Fruit fly (Drosophila melanogaster) whole organism, pupa: ENCODE measurements around the gene Orct.

Experiments used
- CG10348 ChIP-seq: fragments of 200-800 bp; sonication (Bioruptor generic); IDR thresholded peaks from 2 replicates; pipeline ENCODE4 v1.3.6; 2022; ENCODE audit warnings: missing biosample characterization, missing genetic modification characterization
- CG12605 ChIP-seq: fragments of 200-800 bp; sonication (Bioruptor generic); IDR thresholded peaks from 2 replicates; pipeline ENCODE4 v1.3.6; 2022; ENCODE audit warnings: missing biosample characterization, missing genetic modification characterization
- CG13204 ChIP-seq: fragments of 200-800 bp; sonication (Bioruptor generic); optimal IDR thresholded peaks from 2 replicates; lab custom pipeline; 2018; ENCODE audit warnings: missing biosample characterization, mild to moderate bottlenecking, missing genetic modification characterization, moderate library complexity
- CG14655 ChIP-seq: fragments of 200-800 bp; sonication (Bioruptor generic); optimal IDR thresholded peaks from 3 replicates; lab custom pipeline; 2017; ENCODE audit warnings: mild to moderate bottlenecking, missing biosample characterization, missing genetic modification reagents, missing genetic modification characterization
- CG15710 ChIP-seq: fragments of 200-800 bp; sonication (Bioruptor generic); optimal IDR thresholded peaks from 2 replicates; lab custom pipeline; 2018; ENCODE audit warnings: missing biosample characterization, mild to moderate bottlenecking, missing genetic modification characterization, moderate library complexity
- CG17806 ChIP-seq: fragments of 200-800 bp; sonication (Bioruptor generic); optimal IDR thresholded peaks from 2 replicates; lab custom pipeline; 2018; ENCODE audit warnings: missing biosample characterization, mild to moderate bottlenecking, missing genetic modification characterization, moderate library complexity
- CG32121 ChIP-seq: fragments of 200-800 bp; sonication (Bioruptor generic); IDR thresholded peaks from 2 replicates; pipeline ENCODE4 v1.3.6; 2022; ENCODE audit warnings: missing biosample characterization, missing genetic modification characterization
- CG34367 ChIP-seq: fragments of 200-800 bp; sonication (Bioruptor generic); optimal IDR thresholded peaks from 2 replicates; lab custom pipeline; 2018; ENCODE audit warnings: missing biosample characterization, mild to moderate bottlenecking, missing genetic modification characterization
- CG4496 ChIP-seq: fragments of 200-800 bp; sonication (Bioruptor generic); IDR thresholded peaks from 3 replicates; pipeline ENCODE4 v1.3.6; 2022; ENCODE audit warnings: missing biosample characterization, missing genetic modification characterization
- CG8159 ChIP-seq: fragments of 200-800 bp; sonication (Bioruptor generic); optimal IDR thresholded peaks from 3 replicates; lab custom pipeline; 2018; ENCODE audit warnings: missing biosample characterization, mild to moderate bottlenecking, missing genetic modification characterization, moderate library complexity
- CG8301 ChIP-seq: fragments of 200-800 bp; sonication (Bioruptor generic); optimal IDR thresholded peaks from 2 replicates; lab custom pipeline; 2018; ENCODE audit warnings: missing biosample characterization, mild to moderate bottlenecking, missing genetic modification characterization
- CG9948 ChIP-seq: fragments of 200-800 bp; sonication (Bioruptor generic); optimal IDR thresholded peaks from 2 replicates; lab custom pipeline; 2018; ENCODE audit warnings: missing biosample characterization, mild to moderate bottlenecking, missing genetic modification characterization, moderate library complexity
- D1 ChIP-seq: fragments of 200-800 bp; sonication (Bioruptor generic); optimal IDR thresholded peaks from 2 replicates; lab custom pipeline; 2018; ENCODE audit warnings: missing biosample characterization, mild to moderate bottlenecking, missing genetic modification characterization, moderate library complexity
- EcR ChIP-seq: fragments of 200-800 bp; sonication (Bioruptor generic); optimal IDR thresholded peaks from 3 replicates; lab custom pipeline; 2019; ENCODE audit warnings: missing biosample characterization, missing genetic modification characterization, mild to moderate bottlenecking, moderate library complexity, missing genetic modification reagents
- Ets98B ChIP-seq: fragments of 200-800 bp; sonication (Bioruptor generic); IDR thresholded peaks from 2 replicates; pipeline ENCODE4 v1.3.6; 2022; ENCODE audit warnings: missing biosample characterization, missing genetic modification characterization
- Pif1A ChIP-seq: fragments of 200-800 bp; sonication (Bioruptor generic); optimal IDR thresholded peaks from 3 replicates; lab custom pipeline; 2016; ENCODE audit warnings: missing biosample characterization, missing genetic modification characterization
- Pif1B ChIP-seq: fragments of 200-800 bp; sonication (Bioruptor generic); optimal IDR thresholded peaks from 3 replicates; lab custom pipeline; 2016; ENCODE audit warnings: missing biosample characterization, missing genetic modification characterization
- Snoo ChIP-seq: fragments of 200-800 bp; sonication (Bioruptor generic); optimal IDR thresholded peaks from 3 replicates; lab custom pipeline; 2017; ENCODE audit warnings: missing biosample characterization, mild to moderate bottlenecking, missing genetic modification characterization, inconsistent platforms
- fd96Ca ChIP-seq: fragments of 200-800 bp; sonication (Bioruptor generic); IDR thresholded peaks from 3 replicates; pipeline ENCODE4 v1.3.6; 2022; ENCODE audit warnings: missing biosample characterization, missing genetic modification characterization
- gl ChIP-seq: fragments of 200-800 bp; sonication (Bioruptor generic); optimal IDR thresholded peaks from 2 replicates; lab custom pipeline; 2018; ENCODE audit warnings: missing biosample characterization, mild to moderate bottlenecking, missing genetic modification characterization
- rn ChIP-seq: fragments of 200-800 bp; sonication (Bioruptor generic); IDR thresholded peaks from 2 replicates; pipeline ENCODE4 v1.3.6; 2022; ENCODE audit warnings: missing biosample characterization, missing genetic modification characterization

Orct gene

dm6 chr3R:24278738-24279137, 2.7 kb downstream of the Orct start:
- TF ChIP-seq CG13204 (GFP tag; lab: Kevin White, UChicago) (no peak), fd96Ca (no peak), CG34367 (tag; lab: Kevin White, UChicago) (no peak), CG32121 (no peak), CG17806 (tag; lab: Kevin White, UChicago) (no peak), D1 (tag; lab: Kevin White, UChicago) (no peak), CG8301 (tag; lab: Kevin White, UChicago) (no peak)
- TF ChIP-seq, all 21 proteins: peak for 0

DNA sequence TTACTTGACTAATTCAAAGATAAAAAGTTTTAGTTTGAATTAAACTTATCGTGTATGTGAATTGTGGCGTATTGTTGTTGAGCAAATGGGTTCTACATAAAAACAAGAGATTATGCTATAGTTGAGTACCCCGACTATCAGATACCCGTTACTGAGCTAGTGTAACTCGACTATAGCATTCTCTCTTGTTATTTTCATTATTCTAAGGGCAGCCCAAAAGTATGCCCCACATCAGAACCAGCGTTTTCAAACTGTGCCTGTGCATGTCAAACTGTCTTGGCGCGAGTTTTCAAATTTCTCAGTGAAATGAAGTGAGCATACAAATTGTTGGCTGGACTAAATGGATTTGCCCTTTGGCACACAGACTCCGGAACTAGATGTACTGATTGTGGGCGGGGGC, 3.2 kb downstream of the Orct start, which contains the start of gene shps:
Gene shps, plus strand, starts transcription at position 282 of the 400 bp plus-strand sequence.
- TF ChIP-seq CG17806 (tag; lab: Kevin White, UChicago), result no peak
- TF ChIP-seq CG32121, result 0 out of 2 replicates have a peak, but pooled peaks have one; percentile 9
- TF ChIP-seq gl (tag; lab: Kevin White, UChicago), result no peak
- TF ChIP-seq EcR (GFP tag; lab: Kevin White, UChicago), result peak; percentile 21
- no peak for TF ChIP-seq CG8301 (tag; lab: Kevin White, UChicago)

DNA sequence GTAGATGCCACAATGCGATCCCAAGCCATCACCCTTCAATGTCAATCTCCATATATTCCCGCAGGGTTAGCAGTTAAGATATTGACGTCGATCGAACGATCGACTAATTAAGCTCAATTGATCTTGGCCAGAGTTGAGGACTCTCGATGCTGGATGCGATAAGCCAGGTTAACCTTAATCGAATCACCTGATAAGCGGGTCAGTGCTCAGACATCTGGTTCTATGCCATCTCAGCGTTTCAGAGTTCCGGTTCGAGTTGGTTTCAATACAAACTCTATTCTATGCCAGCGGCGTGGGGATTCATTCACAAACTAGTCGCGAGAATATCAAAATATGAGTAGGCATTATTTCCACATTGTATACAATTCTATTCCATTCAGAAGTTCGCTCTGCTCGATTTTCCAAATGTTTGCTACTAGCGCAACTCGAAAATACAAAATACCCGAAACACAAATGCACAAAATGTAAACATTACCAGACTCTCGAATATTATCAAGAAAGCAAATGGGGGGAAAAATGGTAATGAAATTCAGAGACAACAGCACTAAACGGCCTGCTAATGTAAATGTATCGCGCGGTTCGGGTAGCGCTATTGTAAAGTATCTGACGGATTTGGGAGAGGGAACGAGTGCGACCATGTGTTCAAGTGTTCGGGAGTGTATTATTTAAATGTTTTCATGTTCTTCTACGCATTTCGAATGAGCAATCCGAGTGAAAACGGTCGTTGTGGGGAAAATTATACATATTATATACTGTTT, 6.7 kb downstream of the Orct start:
- no peak for TF ChIP-seq Pif1B (GFP tag; lab: Kevin White, UChicago)
- no peak for TF ChIP-seq CG17806 (tag; lab: Kevin White, UChicago)
- no peak for TF ChIP-seq rn (GFP tag; lab: Robert Waterston, UW)
- TF ChIP-seq CG8301 (tag; lab: Kevin White, UChicago), result no peak
- TF ChIP-seq gl (tag; lab: Kevin White, UChicago), result no peak
- no peak for TF ChIP-seq CG15710 (tag; lab: Kevin White, UChicago)
- no peak for TF ChIP-seq Snoo (tag; lab: Kevin White, UChicago)
- no peak for TF ChIP-seq CG4496 (GFP tag; lab: Robert Waterston, UW)
- no peak for TF ChIP-seq CG10348 (GFP tag; lab: Robert Waterston, UW)
- no peak for TF ChIP-seq fd96Ca
- TF ChIP-seq EcR (GFP tag; lab: Kevin White, UChicago), result no peak
- no peak for TF ChIP-seq CG9948
- TF ChIP-seq CG8159, result no peak
- no peak for TF ChIP-seq Ets98B (GFP tag; lab: Robert Waterston, UW)
- no peak for TF ChIP-seq CG14655 (GFP tag; lab: Kevin White, UChicago)
- no peak for TF ChIP-seq CG12605 (GFP tag; lab: Robert Waterston, UW)
- TF ChIP-seq CG13204 (GFP tag; lab: Kevin White, UChicago), result no peak
- TF ChIP-seq CG32121, result no peak
- TF ChIP-seq Pif1A (GFP tag; lab: Kevin White, UChicago), result no peak
- no peak for TF ChIP-seq D1 (tag; lab: Kevin White, UChicago)

DNA sequence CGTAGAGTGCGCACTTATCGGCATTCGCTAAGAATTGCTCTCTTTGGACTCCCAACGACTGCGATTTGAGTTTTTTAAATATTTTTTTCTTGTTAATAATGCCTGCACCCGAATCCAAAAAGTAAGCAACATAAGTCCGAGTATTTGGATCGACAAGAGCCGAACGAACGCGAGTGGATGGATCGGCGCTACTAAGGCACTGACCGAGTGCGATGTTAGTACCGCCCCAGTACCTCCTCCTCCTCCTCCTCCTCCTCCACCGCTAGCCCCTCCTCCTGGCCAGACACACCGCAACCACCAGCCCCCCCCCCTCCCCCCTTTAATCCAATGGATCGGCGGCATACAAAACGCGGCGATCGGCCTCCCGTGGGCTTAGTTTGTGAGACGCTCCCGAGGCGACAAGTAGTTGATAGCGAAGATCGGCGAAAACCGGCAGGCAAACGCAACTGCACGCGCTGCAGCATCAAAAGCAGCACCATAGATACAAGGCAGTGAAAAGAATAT, 7.6 kb downstream of the Orct start, which contains the start of gene CG6356:
Gene CG6356, plus strand, starts transcription at position 374 of the 504 bp plus-strand sequence.
- TF ChIP-seq EcR (GFP tag; lab: Kevin White, UChicago), result peak; percentile 60
- peak; percentile 55 for TF ChIP-seq CG14655 (GFP tag; lab: Kevin White, UChicago)
- TF ChIP-seq CG32121, result peak; percentile 62; the same call in 1 of the 2 replicates
- peak; percentile 25 for TF ChIP-seq CG8301 (tag; lab: Kevin White, UChicago)
- TF ChIP-seq Ets98B (GFP tag; lab: Robert Waterston, UW), result peak; percentile 42; the same call in 1 of the 2 replicates
- no peak for TF ChIP-seq CG9948
- peak; percentile 47; the same call in 1 of the 2 replicates for TF ChIP-seq CG12605 (GFP tag; lab: Robert Waterston, UW)
- peak; percentile 50; the same call in 1 of the 3 replicates for TF ChIP-seq fd96Ca
- no peak for TF ChIP-seq CG17806 (tag; lab: Kevin White, UChicago)
- TF ChIP-seq CG13204 (GFP tag; lab: Kevin White, UChicago), result peak; percentile 86
- peak; percentile 67 for TF ChIP-seq CG4496 (GFP tag; lab: Robert Waterston, UW)

- TF ChIP-seq Pif1A (GFP tag; lab: Kevin White, UChicago) (no peak), D1 (tag; lab: Kevin White, UChicago) (no peak), CG14655 (GFP tag; lab: Kevin White, UChicago) (no peak), Snoo (tag; lab: Kevin White, UChicago) (no peak), CG15710 (tag; lab: Kevin White, UChicago) (no peak), CG17806 (tag; lab: Kevin White, UChicago) (no peak), CG12605 (GFP tag; lab: Robert Waterston, UW) (no peak), CG4496 (GFP tag; lab: Robert Waterston, UW) (no peak), gl (tag; lab: Kevin White, UChicago) (no peak), EcR (GFP tag; lab: Kevin White, UChicago) (no peak)
Observed at dm6 chr3R:24284164-24284563, 8.1 kb downstream of the Orct start.

dm6 chr3R:24285423-24285822, 9.4 kb downstream of the Orct start:
- TF ChIP-seq CG13204 (GFP tag; lab: Kevin White, UChicago) (peak; percentile 29), Ets98B (GFP tag; lab: Robert Waterston, UW) (peak; percentile 14; the same call in 1 of the 2 replicates), CG17806 (tag; lab: Kevin White, UChicago) (no peak), CG10348 (GFP tag; lab: Robert Waterston, UW) (no peak), gl (tag; lab: Kevin White, UChicago) (no peak), CG8159 (no peak), EcR (GFP tag; lab: Kevin White, UChicago) (peak; percentile 93), CG9948 (no peak)
